Worm (Caenorhabditis elegans): ENCODE data around the gene daf-37.

Gene daf-37

DNA sequence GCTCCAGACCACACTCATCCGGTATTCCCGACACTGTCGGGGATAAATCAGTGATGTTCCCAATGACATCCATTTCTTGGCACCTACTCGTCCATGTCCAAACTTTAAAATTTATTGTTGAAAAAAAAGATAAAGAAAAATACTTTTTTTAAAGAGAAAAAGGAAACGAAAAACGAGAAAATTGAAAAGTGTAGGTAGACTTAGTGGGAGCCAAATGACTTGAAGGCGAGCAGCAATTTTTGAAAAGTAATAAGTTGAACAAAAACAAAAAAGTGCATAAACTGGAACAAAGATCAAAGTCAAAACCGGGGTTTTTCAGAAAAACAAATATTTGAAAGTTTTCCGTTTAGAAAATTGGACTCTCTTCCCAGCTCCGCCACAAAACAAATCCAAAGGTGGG, at the start of gene daf-37:
Gene daf-37, minus strand, starts transcription at position 101 of the 400 bp plus-strand sequence.
- TF ChIP-seq Y67H2A.10 (GFP tag; conservative IDR thresholded peaks at IDR 0.05), result no peak
- no peak for TF ChIP-seq ccch-3 (GFP tag; optimal IDR thresholded peaks at IDR 0.05)
- TF ChIP-seq mes-4 (tag; optimal IDR thresholded peaks at IDR 0.05), result no peak
- TF ChIP-seq nhr-27 (tag; optimal IDR thresholded peaks at IDR 0.05), result no peak
- TF ChIP-seq F49E8.2 (tag; optimal IDR thresholded peaks at IDR 0.05; ENCODE audit: insufficient read depth), result no peak
- no peak for TF ChIP-seq hmg-1.2 (GFP tag; IDR thresholded peaks at IDR 0.05)
- TF ChIP-seq F10E7.11 (tag; optimal IDR thresholded peaks at IDR 0.05), result no peak
- no peak for TF ChIP-seq snpc-1.3 (tag; optimal IDR thresholded peaks at IDR 0.05; ENCODE audit: insufficient read depth)
- TF ChIP-seq rcor-1 (GFP tag; IDR thresholded peaks at IDR 0.05), result no peak
- TF ChIP-seq madf-10 (tag; optimal IDR thresholded peaks at IDR 0.05), result no peak
- no peak for TF ChIP-seq lin-35 (GFP tag; optimal IDR thresholded peaks at IDR 0.05)
- TF ChIP-seq unc-62 (GFP tag; optimal IDR thresholded peaks at IDR 0.05), result no peak
- no peak for TF ChIP-seq unc-130 (GFP tag; optimal IDR thresholded peaks at IDR 0.05)
- TF ChIP-seq cebp-2 (GFP tag; IDR thresholded peaks at IDR 0.05), result no peak
- TF ChIP-seq ceh-40 (GFP tag; IDR thresholded peaks at IDR 0.05), result no peak

DNA sequence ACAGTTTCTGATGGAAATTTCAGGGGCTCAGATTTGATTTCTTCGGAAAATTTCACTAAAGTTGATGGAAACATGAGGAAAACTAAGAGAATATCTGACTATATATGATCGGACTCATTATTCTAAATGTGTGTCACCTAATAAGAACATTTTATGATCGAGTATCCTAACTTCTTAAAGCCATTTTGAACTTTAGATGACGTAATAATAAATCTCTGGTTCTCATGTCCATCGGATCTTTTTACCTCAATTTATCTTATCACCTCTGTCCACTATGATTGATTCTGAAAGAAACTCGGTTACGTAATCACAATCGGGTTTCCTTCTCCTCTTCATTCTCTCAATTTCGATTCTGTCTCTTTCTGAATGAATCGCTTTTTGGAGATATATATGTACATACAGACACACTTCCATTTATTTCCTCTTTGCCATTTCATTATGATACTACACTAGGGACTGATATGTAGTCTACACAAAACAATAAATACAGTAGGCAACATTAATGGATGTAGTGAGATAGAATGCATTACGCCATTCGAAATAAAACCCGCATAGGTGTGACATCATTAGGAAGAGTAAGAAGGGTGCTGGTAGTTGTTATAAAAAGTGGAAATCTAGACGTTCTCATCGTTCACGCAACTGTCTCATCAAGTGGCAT, 49.3 kb upstream of the daf-37 start:
- TF ChIP-seq F49E8.2 (tag; optimal IDR thresholded peaks at IDR 0.05; ENCODE audit: insufficient read depth), result no peak
- TF ChIP-seq pbrm-1 (GFP tag; IDR thresholded peaks at IDR 0.05), result no peak
- no peak for TF ChIP-seq akir-1 (GFP tag; optimal IDR thresholded peaks at IDR 0.05)
- TF ChIP-seq tbp1 (GFP tag; optimal IDR thresholded peaks at IDR 0.05), result no peak
- TF ChIP-seq lin-40 (tag; optimal IDR thresholded peaks at IDR 0.05), result no peak
- TF ChIP-seq K12H6.12 (tag; optimal IDR thresholded peaks at IDR 0.05), result no peak
- no peak for TF ChIP-seq egl-44 (GFP tag; IDR thresholded peaks at IDR 0.05)
- no peak for TF ChIP-seq K11D2.4 (GFP tag; IDR thresholded peaks at IDR 0.05)
- no peak for TF ChIP-seq dox-1 (GFP tag; IDR thresholded peaks at IDR 0.05)
- no peak for TF ChIP-seq ceh-27 (GFP tag; optimal IDR thresholded peaks at IDR 0.05)

DNA sequence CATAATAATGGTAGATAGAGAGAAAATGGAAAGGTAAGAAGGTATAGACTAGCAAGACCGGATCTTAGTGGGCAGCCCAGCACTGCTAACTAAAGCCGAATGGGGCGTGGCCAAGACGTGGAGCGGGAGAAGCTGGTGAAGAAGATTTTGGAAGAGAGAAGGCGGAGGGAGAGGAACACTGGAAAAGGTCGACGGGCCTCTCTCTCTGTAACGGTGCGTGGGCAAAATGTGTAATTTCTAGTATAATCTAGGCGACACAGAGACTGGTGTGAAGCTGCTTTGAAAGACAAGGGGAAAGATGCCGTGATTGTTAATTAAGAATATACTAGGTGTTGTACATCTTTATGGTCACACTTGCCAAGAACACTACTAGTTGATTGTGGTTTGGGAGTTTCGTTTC, 48.0 kb upstream of the daf-37 start, which contains the start of gene F13H8.5:
Gene F13H8.5, minus strand, starts transcription at position 101 of the 400 bp plus-strand sequence.
- TF ChIP-seq let-607 (tag; optimal IDR thresholded peaks at IDR 0.05) (no peak), unc-130 (GFP tag; optimal IDR thresholded peaks at IDR 0.05) (no peak), snpc-1.3 (tag; optimal IDR thresholded peaks at IDR 0.05; ENCODE audit: insufficient read depth) (no peak), hmg-20 (GFP tag; IDR thresholded peaks at IDR 0.05) (no peak), C06A6.2 (GFP tag; conservative IDR thresholded peaks at IDR 0.05) (no peak), ztf-22 (GFP tag; optimal IDR thresholded peaks at IDR 0.05) (no peak), repo-1 (tag; optimal IDR thresholded peaks at IDR 0.05) (no peak), pha-4 (tag; optimal IDR thresholded peaks at IDR 0.05) (no peak), mcd-1 (GFP tag; IDR thresholded peaks at IDR 0.05) (no peak)

DNA sequence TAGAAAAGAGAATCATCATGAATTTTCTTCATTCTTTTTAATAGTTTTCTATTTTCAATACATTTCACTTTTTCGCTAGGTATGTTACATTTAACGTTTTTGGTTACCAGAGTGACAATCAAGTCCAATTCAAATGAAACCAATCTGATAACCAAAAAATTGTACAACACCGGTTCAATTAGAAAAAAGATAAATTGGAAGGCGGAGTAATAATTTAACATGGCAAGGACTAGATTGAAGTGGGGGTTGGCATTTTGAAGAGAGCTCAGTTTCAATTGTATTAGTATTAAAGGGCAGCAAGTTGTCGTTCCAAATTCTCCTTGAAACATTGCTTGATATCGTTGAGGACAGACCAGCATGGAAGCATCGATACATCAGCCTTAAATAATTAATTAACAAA, 44.7 kb upstream of the daf-37 start:
- TF ChIP-seq snpc-1.3 (tag; optimal IDR thresholded peaks at IDR 0.05; ENCODE audit: insufficient read depth) (peak; percentile 44), ZK185.1 (tag; optimal IDR thresholded peaks at IDR 0.05; ENCODE audit: poor library complexity, severe bottlenecking) (no peak), ztf-22 (GFP tag; optimal IDR thresholded peaks at IDR 0.05) (no peak), aptf-3 (GFP tag; IDR thresholded peaks at IDR 0.05) (0 out of 2 replicates have a peak, but pooled peaks have one; percentile 18), nfyb-1 (GFP tag; IDR thresholded peaks at IDR 0.05) (0 out of 2 replicates have a peak, but pooled peaks have one; percentile 24), ets-4 (GFP tag; optimal IDR thresholded peaks at IDR 0.05) (no peak), Y53G8AR.9 (GFP tag; conservative IDR thresholded peaks at IDR 0.05) (peak; percentile 82), C17E4.6 (GFP tag; IDR thresholded peaks at IDR 0.05) (no peak), pbrm-1 (GFP tag; IDR thresholded peaks at IDR 0.05) (0 out of 2 replicates have a peak, but pooled peaks have one; percentile 29), F57A8.1 (GFP tag; optimal IDR thresholded peaks at IDR 0.05) (no peak), ekl-4 (GFP tag; IDR thresholded peaks at IDR 0.05) (peak; percentile 73), mes-4 (tag; optimal IDR thresholded peaks at IDR 0.05) (no peak), ceh-40 (GFP tag; IDR thresholded peaks at IDR 0.05) (no peak), hsf-1 (GFP tag; IDR thresholded peaks at IDR 0.05) (0 out of 2 replicates have a peak, but pooled peaks have one; percentile 38), tlf-1 (GFP tag; optimal IDR thresholded peaks at IDR 0.05) (peak; percentile 4), D2030.7 (GFP tag; IDR thresholded peaks at IDR 0.05) (peak; percentile 17; the same call in 1 of the 2 replicates), ceh-100 (GFP tag; IDR thresholded peaks at IDR 0.05) (no peak)
